Fruit fly (Drosophila melanogaster): ENCODE results near the gene CG8993.

- TF ChIP-seq h (optimal IDR thresholded peaks at IDR 0.05) (no peak), psq (optimal IDR thresholded peaks at IDR 0.05) (no peak), Sin3A (optimal IDR thresholded peaks at IDR 0.05) (no peak), insv (optimal IDR thresholded peaks at IDR 0.05) (no peak), ttk (optimal IDR thresholded peaks at IDR 0.05) (no peak)
Observed at dm6 chr3L:2407271-2407670, 35.3 kb downstream of the CG8993 start.
